Worm (Caenorhabditis elegans): Measurements from ENCODE around the gene F45E6.1.

Gene F45E6.1

ce11 chrX:12439998-12440722, 37.1 kb downstream of the F45E6.1 start:
- TF ChIP-seq hmg-1.1 (GFP tag; IDR thresholded peaks at IDR 0.05) (peak; percentile 29; the same call in 1 of the 2 replicates), duxl-1 (tag; optimal IDR thresholded peaks at IDR 0.05; ENCODE audit: poor library complexity) (no peak), pha-4 (GFP tag; IDR thresholded peaks at IDR 0.05) (0 out of 2 replicates have a peak, but pooled peaks have one; percentile 20), pha-4 (tag; optimal IDR thresholded peaks at IDR 0.05) (no peak), zfp-3 (GFP tag; conservative IDR thresholded peaks at IDR 0.05) (no peak), set-16 (GFP tag; IDR thresholded peaks at IDR 0.05) (peak; percentile 71), nhr-28 (tag; optimal IDR thresholded peaks at IDR 0.05) (no peak), nhr-237 (tag; optimal IDR thresholded peaks at IDR 0.05) (no peak), Y105C5A.15 (GFP tag; IDR thresholded peaks at IDR 0.05) (no peak), dmd-6 (GFP tag; IDR thresholded peaks at IDR 0.05) (0 out of 2 replicates have a peak, but pooled peaks have one; percentile 11), zip-2 (tag; optimal IDR thresholded peaks at IDR 0.05) (no peak), dmd-8 (GFP tag; IDR thresholded peaks at IDR 0.05) (no peak), unc-62 (GFP tag; optimal IDR thresholded peaks at IDR 0.05 in 1 of 2) (peak in 1 of 2 experiments; percentile 55), unc-62 (tag; optimal IDR thresholded peaks at IDR 0.05) (no peak), mxl-2 (GFP tag; conservative IDR thresholded peaks at IDR 0.05) (no peak), ztf-7 (tag; optimal IDR thresholded peaks at IDR 0.05) (no peak), rbr-2 (tag; optimal IDR thresholded peaks at IDR 0.05) (peak; percentile 16), aha-1 (tag) (peak; percentile 83)

ce11 chrX:12438266-12438665, 39.0 kb downstream of the F45E6.1 start:
- TF ChIP-seq tag-97 (GFP tag; IDR thresholded peaks at IDR 0.05) (no peak), F10B5.3 (tag; optimal IDR thresholded peaks at IDR 0.05) (no peak), hlh-30 (tag; optimal IDR thresholded peaks at IDR 0.05; ENCODE audit: insufficient read depth) (no peak), madf-9 (GFP tag; conservative IDR thresholded peaks at IDR 0.05) (no peak), zip-2 (tag; optimal IDR thresholded peaks at IDR 0.05) (no peak), tra-1 (GFP tag; IDR thresholded peaks at IDR 0.05) (no peak), lin-38 (GFP tag; IDR thresholded peaks at IDR 0.05) (no peak), lin-1 (GFP tag; IDR thresholded peaks at IDR 0.05) (no peak), nhr-237 (tag; optimal IDR thresholded peaks at IDR 0.05) (no peak), ztf-7 (tag; optimal IDR thresholded peaks at IDR 0.05) (no peak), sdz-12 (GFP tag; optimal IDR thresholded peaks at IDR 0.05) (no peak), mxl-2 (GFP tag; conservative IDR thresholded peaks at IDR 0.05) (no peak), mep-1 (tag; optimal IDR thresholded peaks at IDR 0.05) (no peak), fkh-10 (GFP tag; optimal IDR thresholded peaks at IDR 0.05) (no peak), snpc-1.2 (GFP tag; IDR thresholded peaks at IDR 0.05) (no peak)

ce11 chrX:12436486-12436885, 40.8 kb downstream of the F45E6.1 start:
- TF ChIP-seq hlh-30 (tag; optimal IDR thresholded peaks at IDR 0.05; ENCODE audit: insufficient read depth) (peak; percentile 11), hlh-11 (tag; optimal IDR thresholded peaks at IDR 0.05) (peak; percentile 37), nhr-11 (tag; optimal IDR thresholded peaks at IDR 0.05) (no peak), mep-1 (tag; optimal IDR thresholded peaks at IDR 0.05) (peak; percentile 12), F37D6.2 (tag; optimal IDR thresholded peaks at IDR 0.05) (no peak), hif-1 (tag; optimal IDR thresholded peaks at IDR 0.05) (peak in 1 of 2 experiments; percentile 55), nhr-111 (GFP tag; optimal IDR thresholded peaks at IDR 0.05) (no peak), daf-12 (tag; optimal IDR thresholded peaks at IDR 0.05) (no peak), mdl-1 (tag; optimal IDR thresholded peaks at IDR 0.05) (no peak), mxl-2 (GFP tag; conservative IDR thresholded peaks at IDR 0.05) (no peak), aha-1 (tag) (no peak), attf-4 (tag; optimal IDR thresholded peaks at IDR 0.05) (no peak), ztf-7 (tag; optimal IDR thresholded peaks at IDR 0.05) (no peak), ceh-20 (GFP tag; IDR thresholded peaks at IDR 0.05) (peak; percentile 81), dmd-6 (GFP tag; IDR thresholded peaks at IDR 0.05) (no peak), nhr-28 (tag; optimal IDR thresholded peaks at IDR 0.05) (no peak)
